Worm (Caenorhabditis elegans): ENCODE results near the gene Y17G9B.4.
A peak's percentile ranks its signal among the peaks of the same experiment; 100 is the strongest.
"Not testable (repeated sequence)": the region's sequence is repeated elsewhere in the genome, so short reads cannot be mapped to it uniquely, and the experiment has no call there.

The Y17G9B.4 gene

DNA sequence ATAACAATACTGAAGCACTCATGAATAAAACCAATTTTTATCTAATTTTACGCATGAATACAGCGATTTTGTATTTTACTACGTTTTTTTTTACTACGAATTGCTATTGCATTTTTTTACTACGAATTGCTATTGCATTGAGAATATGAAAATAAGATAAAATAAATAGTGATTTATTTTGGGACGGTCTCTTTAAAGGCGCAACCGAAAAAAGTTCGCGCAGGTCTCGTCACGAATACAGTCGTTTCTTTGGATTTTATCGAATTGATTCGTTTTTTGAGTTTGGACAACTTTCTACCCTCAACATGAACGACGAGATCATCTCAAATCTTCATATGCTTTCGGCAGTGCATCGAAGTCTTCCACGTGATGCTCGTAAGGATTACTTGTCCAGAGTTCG lies at the start of gene Y17G9B.4:
Gene Y17G9B.4 (plus strand): TSS at position 306 of the 400 bp plus-strand sequence.
- TF ChIP-seq unc-62 (GFP tag; optimal IDR thresholded peaks at IDR 0.05), result no peak

ce11 chrIV:4703911-4704310 lies 48.0 kb upstream of the Y17G9B.4 start, which contains the start of gene ogdh-1:
ogdh-1 (minus strand) TSS chrIV:4704011.
- no peak for TF ChIP-seq unc-62 (GFP tag; optimal IDR thresholded peaks at IDR 0.05)

- no peak for TF ChIP-seq unc-62 (GFP tag; optimal IDR thresholded peaks at IDR 0.05)
Measured at ce11 chrIV:4705182-4705581, 46.7 kb upstream of the Y17G9B.4 start.

DNA sequence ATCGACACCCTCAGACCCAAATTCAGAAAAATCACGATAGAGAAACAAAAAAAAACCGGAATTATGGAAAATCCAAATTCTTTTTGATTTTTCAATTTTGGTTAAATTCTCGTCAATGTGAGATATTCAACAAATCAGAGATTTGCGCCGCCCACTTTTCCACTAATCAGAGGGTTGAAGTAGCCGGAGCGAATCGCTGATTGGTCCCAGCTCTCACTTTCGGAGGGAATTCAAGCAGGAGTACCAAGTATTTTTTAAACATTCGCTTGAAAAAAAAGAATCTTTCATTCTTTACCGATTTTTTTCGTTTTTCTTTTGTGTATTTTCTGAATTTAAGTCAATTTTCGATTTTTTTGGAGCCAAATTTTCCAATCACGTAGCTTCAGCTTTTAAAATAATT lies 46.0 kb upstream of the Y17G9B.4 start:
- TF ChIP-seq unc-62 (GFP tag; optimal IDR thresholded peaks at IDR 0.05), result no peak

DNA sequence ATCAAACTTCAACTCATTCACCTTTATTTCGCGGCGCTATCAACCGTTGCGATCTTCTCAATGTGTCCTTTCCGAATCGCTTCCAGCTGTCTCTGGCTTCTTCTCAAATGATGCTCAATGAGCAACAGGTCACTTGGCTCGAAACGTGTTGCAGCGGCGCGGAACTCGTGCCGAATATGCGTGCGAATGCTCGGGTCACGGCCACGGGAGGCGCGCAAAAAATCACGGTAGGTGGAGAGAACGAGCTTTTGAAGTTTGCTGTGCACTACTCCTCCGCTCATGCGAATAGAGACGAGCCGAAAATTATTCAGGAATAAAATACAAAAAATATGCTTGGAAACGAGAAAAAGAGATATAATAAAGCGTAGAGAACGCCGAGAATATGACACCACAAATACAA lies 41.5 kb upstream of the Y17G9B.4 start, which contains the start of gene cif-1:
Gene cif-1 (minus strand): TSS at position 297 of the 400 bp plus-strand sequence.
- TF ChIP-seq unc-62 (GFP tag; optimal IDR thresholded peaks at IDR 0.05), result no peak

DNA sequence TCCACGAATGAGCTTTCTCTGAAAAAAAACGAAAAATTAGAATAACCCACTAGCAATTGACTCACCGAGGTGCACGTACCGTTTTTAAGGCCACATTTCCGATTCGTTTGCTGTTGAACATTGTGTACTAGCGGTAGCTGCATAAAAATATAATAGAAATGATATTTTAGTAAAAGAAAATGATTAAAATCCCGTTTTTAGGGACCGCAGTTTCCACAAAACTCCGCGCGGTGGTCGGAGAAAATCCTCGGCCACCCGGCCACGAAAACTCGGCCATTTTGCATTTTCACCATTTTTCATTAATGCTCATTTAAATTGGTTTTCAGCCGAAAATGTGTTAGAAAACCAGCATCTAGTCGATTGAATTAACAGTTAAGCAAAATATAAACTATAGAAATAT lies 39.5 kb upstream of the Y17G9B.4 start, which contains the start of gene yars-2:
Gene yars-2 (minus strand): TSS at position 249 of the 400 bp plus-strand sequence.
- no peak for TF ChIP-seq unc-62 (GFP tag; optimal IDR thresholded peaks at IDR 0.05)

DNA sequence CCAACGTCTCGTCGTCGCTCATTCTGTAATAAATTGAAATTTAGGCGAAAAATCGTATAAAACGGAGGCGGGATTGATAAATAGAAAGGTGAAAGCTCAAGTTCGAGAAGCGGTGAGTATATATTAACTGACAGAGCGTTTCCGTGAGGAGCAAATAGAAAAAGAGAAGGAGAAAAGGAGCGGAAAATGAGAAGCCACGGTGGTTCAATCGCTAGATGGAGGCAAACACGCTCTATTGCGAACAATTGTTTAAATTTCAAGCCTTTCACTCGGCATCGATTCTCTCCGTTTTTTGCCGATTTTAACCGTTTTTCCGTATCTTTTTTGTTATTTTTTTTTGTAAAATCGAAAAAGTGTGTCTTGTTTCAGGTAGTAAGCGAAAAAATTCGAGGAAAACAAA lies 36.1 kb upstream of the Y17G9B.4 start, which contains the start of gene miro-1:
Gene miro-1 (minus strand): TSS at position 23 of the 400 bp plus-strand sequence.
- not testable (repeated sequence) for TF ChIP-seq unc-62 (GFP tag; optimal IDR thresholded peaks at IDR 0.05)

ce11 chrIV:4723687-4724086 lies 28.2 kb upstream of the Y17G9B.4 start:
- no peak for TF ChIP-seq unc-62 (GFP tag; optimal IDR thresholded peaks at IDR 0.05)

DNA sequence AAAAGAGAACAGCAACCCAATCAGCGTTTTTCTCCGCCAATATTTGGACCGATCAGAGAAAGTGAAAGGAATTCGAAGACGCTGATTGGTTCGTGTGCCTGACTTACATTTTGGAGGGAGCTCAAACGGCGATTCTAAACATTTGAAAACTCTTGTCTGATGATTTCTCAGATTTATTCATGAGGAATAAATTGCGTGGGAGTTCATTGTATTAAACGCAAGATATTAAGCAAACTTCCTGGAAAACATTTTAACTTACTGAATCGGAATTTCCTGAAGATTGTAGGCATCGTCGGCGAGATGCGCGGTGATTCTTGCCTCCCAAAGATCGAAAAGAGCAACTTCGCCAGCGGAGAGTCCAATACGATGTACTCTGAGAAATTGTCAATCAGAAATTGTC lies 27.4 kb upstream of the Y17G9B.4 start, which contains the start of gene K08F11.1:
Gene K08F11.1 (plus strand): TSS at position 301 of the 400 bp plus-strand sequence.
- no peak for TF ChIP-seq unc-62 (GFP tag; optimal IDR thresholded peaks at IDR 0.05)

ce11 chrIV:4737258-4737657 lies 14.7 kb upstream of the Y17G9B.4 start, which contains the start of gene fbxb-78:
fbxb-78 (plus strand) TSS chrIV:4737558.
- no peak for TF ChIP-seq unc-62 (GFP tag; optimal IDR thresholded peaks at IDR 0.05)

DNA sequence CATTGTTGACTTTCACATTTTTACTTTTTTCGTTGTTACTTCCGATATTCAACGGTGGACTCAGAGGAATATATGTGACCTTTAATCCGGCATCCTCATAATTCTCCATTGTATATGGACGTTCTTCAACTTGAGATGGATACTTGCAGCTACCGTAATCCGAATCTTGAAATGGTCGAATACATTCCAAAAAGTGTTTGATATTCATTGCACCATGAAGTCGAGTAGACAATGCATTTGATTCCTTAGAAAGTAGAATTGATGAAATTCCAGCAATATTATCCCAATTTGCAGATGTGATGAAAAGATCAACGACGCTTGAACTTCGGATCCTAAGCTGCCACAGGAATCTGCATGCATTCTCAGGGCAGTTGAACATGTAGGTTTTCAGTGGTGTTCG lies 9.4 kb upstream of the Y17G9B.4 start:
- TF ChIP-seq unc-62 (GFP tag; optimal IDR thresholded peaks at IDR 0.05), result no peak

DNA sequence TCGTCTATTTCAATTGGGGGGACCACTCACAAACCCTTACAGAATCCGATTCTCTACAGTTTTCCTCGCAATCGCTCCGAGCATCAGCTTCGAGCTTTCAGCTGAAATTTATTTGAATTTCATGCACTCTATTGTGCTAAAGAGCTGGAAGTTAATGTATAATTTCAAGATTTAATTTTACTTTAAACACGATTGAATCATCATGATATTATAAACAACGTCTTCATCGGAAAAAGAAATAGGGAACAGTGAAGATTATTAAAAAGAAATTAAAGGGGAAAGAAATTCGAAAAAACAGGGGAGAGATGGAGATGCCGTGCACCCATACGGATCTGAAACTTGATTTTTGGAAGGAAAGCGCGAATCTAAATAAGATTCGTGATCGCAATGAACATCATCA lies 7.8 kb upstream of the Y17G9B.4 start, which contains the start of gene hoe-1:
Gene hoe-1 (minus strand): TSS at position 101 of the 400 bp plus-strand sequence.
- no peak for TF ChIP-seq unc-62 (GFP tag; optimal IDR thresholded peaks at IDR 0.05)

- TF ChIP-seq unc-62 (GFP tag; optimal IDR thresholded peaks at IDR 0.05), result no peak
Measured at ce11 chrIV:4745422-4745821, 6.5 kb upstream of the Y17G9B.4 start, which contains the start of gene timm-17B.1. timm-17B.1 (minus strand) TSS chrIV:4745492.

DNA sequence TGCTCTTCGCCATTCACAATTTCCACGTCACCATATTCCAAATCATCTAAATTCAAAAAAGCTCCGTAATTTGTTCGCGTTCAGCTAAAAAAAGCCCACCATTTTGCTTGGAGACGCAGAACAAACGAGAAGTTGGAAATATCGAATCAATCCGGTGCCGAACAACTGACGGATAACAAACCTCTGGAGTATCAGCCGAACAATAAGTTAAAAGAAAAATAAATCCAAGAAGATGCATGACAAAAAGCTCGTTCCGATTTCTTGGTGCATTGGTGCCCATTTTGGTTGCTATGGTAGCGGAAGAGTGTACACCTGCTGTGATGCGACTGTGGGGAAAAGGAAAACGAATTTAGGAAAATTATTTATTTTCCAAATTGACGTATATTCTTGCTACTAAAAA lies 4.4 kb upstream of the Y17G9B.4 start, which contains the start of gene tctn-1:
Gene tctn-1 (minus strand): TSS at position 280 of the 400 bp plus-strand sequence.
- no peak for TF ChIP-seq unc-62 (GFP tag; optimal IDR thresholded peaks at IDR 0.05)

DNA sequence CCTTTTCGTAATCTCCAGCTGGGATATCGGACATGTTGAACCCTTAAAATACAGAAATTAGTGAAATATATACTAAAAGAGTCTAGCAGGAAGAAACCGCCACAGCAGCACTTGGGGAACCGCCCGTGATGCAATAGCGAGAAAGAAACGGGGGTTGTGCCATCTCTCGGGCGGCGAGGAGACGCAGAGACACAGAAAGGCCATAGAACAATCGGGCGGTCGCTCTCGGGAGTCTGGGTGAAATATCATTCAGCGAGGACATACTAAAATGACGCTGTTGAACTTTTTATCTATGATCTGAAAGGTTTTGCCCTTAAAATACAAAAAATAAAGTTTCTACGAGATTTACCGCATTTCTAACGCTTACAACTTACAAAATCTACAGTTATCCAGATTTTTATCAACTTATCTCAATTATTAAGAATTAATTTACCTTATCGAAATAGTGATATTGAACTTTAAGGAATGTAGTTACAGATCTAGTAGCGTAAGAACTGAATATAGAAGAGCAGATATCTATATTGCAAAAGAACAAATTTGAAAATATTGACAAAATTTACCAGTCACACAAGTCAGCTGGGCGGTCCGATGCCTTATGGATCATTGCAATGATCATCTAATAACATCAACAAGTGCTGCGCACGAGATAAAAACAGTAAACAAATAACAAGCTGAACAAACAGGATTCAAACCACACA lies 3.4 kb upstream of the Y17G9B.4 start, which contains the start of gene cyc-2.1:
Gene cyc-2.1 (minus strand): TSS at position 605 of the 698 bp plus-strand sequence.
- TF ChIP-seq unc-62 (GFP tag; optimal IDR thresholded peaks at IDR 0.05), result no peak

ce11 chrIV:4749155-4749554 lies 2.8 kb upstream of the Y17G9B.4 start:
- no peak for TF ChIP-seq unc-62 (GFP tag; optimal IDR thresholded peaks at IDR 0.05)

- TF ChIP-seq unc-62 (GFP tag; optimal IDR thresholded peaks at IDR 0.05), result peak; percentile 61
Measured at ce11 chrIV:4749728-4750278, 2.1 kb upstream of the Y17G9B.4 start, which contains the start of the genes rpl-20 and Y17G9B.5. rpl-20 (minus strand) TSS chrIV:4749778. Y17G9B.5 (plus strand) TSS chrIV:4750240.

Measured in whole organism, dauer.